Fruit fly (Drosophila melanogaster) whole organism, embryonic: ENCODE results near the gene Ocrl.

Source experiments
- Atf6 ChIP-seq: fragments of 200-800 bp; sonication (Bioruptor generic); IDR thresholded peaks from 2 replicates; pipeline ENCODE4 v1.3.6; 2022; ENCODE audit warnings: missing biosample characterization, missing genetic modification characterization
- Bteb2 ChIP-seq: fragments of 200-800 bp; sonication (Bioruptor generic); optimal IDR thresholded peaks from 2 replicates; lab custom pipeline; 2016; ENCODE audit warnings: missing biosample characterization, missing genetic modification characterization
- CG10267 ChIP-seq: fragments of 200-800 bp; sonication (Bioruptor generic); optimal IDR thresholded peaks from 2 replicates; lab custom pipeline; 2018; ENCODE audit warnings: missing biosample characterization, mild to moderate bottlenecking, missing genetic modification characterization, moderate library complexity
- CG11695 ChIP-seq: fragments of 200-800 bp; sonication (Bioruptor generic); IDR thresholded peaks from 3 replicates; pipeline ENCODE4 v1.3.6; 2022; ENCODE audit warnings: missing biosample characterization, missing genetic modification characterization
- CG12299 ChIP-seq: fragments of 200-800 bp; sonication (Bioruptor generic); optimal IDR thresholded peaks from 2 replicates; lab custom pipeline; 2018; ENCODE audit warnings: missing biosample characterization, mild to moderate bottlenecking, missing genetic modification characterization
- CG14050 ChIP-seq: fragments of 200-800 bp; sonication (Bioruptor generic); IDR thresholded peaks from 3 replicates; pipeline ENCODE4 v1.3.6; 2022; ENCODE audit warnings: missing biosample characterization, missing genetic modification characterization
- CG14441 ChIP-seq: fragments of 200-800 bp; sonication (Bioruptor generic); IDR thresholded peaks from 2 replicates; pipeline ENCODE4 v1.3.6; 2022; ENCODE audit warnings: missing biosample characterization, missing genetic modification characterization
- CG15601 ChIP-seq: fragments of 200-800 bp; sonication (Bioruptor generic); optimal IDR thresholded peaks from 3 replicates; lab custom pipeline; 2019; ENCODE audit warnings: missing biosample characterization, mild to moderate bottlenecking, missing genetic modification characterization, moderate library complexity
- CG15696 ChIP-seq: fragments of 200-800 bp; sonication (Bioruptor generic); optimal IDR thresholded peaks from 2 replicates; lab custom pipeline; 2019; ENCODE audit warnings: missing biosample characterization, mild to moderate bottlenecking, missing genetic modification characterization, moderate library complexity
- CG16813 ChIP-seq: fragments of 200-800 bp; sonication (Bioruptor generic); IDR thresholded peaks from 3 replicates; pipeline ENCODE4 v1.3.6; 2022; ENCODE audit warnings: missing biosample characterization, missing genetic modification characterization; ENCODE audit not compliant: partially characterized antibody
- CG17328 ChIP-seq: fragments of 200-800 bp; sonication (Bioruptor generic); IDR thresholded peaks from 2 replicates; pipeline ENCODE4 v1.3.6; 2022; ENCODE audit warnings: missing biosample characterization, missing genetic modification characterization
- CG17568 ChIP-seq: fragments of 200-800 bp; sonication (Bioruptor generic); optimal IDR thresholded peaks from 2 replicates; lab custom pipeline; 2018; ENCODE audit warnings: missing biosample characterization, mild to moderate bottlenecking, missing genetic modification characterization, moderate library complexity
- CG17829 ChIP-seq: fragments of 200-800 bp; optimal IDR thresholded peaks from 2 replicates; lab custom pipeline; 2019; ENCODE audit warnings: missing biosample characterization, mild to moderate bottlenecking, missing genetic modification characterization, moderate library complexity
- CG17912 ChIP-seq: fragments of 200-800 bp; sonication (Bioruptor generic); optimal IDR thresholded peaks from 2 replicates; lab custom pipeline; 2018; ENCODE audit warnings: missing biosample characterization, mild to moderate bottlenecking, missing genetic modification characterization
- CG18011 ChIP-seq: fragments of 200-800 bp; sonication (Bioruptor generic); optimal IDR thresholded peaks from 2 replicates; lab custom pipeline; 2017; ENCODE audit warnings: missing biosample characterization, missing genetic modification characterization, mild to moderate bottlenecking, moderate library complexity, missing genotype
- CG2116 ChIP-seq: fragments of 200-800 bp; sonication (Bioruptor generic); optimal IDR thresholded peaks from 3 replicates; lab custom pipeline; 2018; ENCODE audit warnings: missing biosample characterization, mild to moderate bottlenecking, missing genetic modification characterization
- CG30020 ChIP-seq: fragments of 200-800 bp; optimal IDR thresholded peaks from 2 replicates; lab custom pipeline; 2019; ENCODE audit warnings: missing biosample characterization, mild to moderate bottlenecking, missing genetic modification characterization, moderate library complexity
- CG3163 ChIP-seq: fragments of 200-800 bp; sonication (Bioruptor generic); optimal IDR thresholded peaks from 3 replicates; lab custom pipeline; 2016; ENCODE audit warnings: missing biosample characterization, missing genetic modification characterization
- CG4820 ChIP-seq: fragments of 200-800 bp; sonication (Bioruptor generic); optimal IDR thresholded peaks from 3 replicates; lab custom pipeline; 2016; ENCODE audit warnings: missing biosample characterization, missing genetic modification characterization
- CG8388 ChIP-seq: fragments of 200-800 bp; sonication (Bioruptor generic); optimal IDR thresholded peaks from 2 replicates; lab custom pipeline; 2019; ENCODE audit warnings: missing biosample characterization, mild to moderate bottlenecking, missing genetic modification characterization, moderate library complexity
- CkIIα-i1 ChIP-seq: fragments of 200-800 bp; sonication (Bioruptor generic); IDR thresholded peaks from 2 replicates; pipeline ENCODE4 v1.3.6; 2022; ENCODE audit warnings: missing biosample characterization, missing genetic modification characterization
- D ChIP-seq, 2 experiments: fragments of 200-800 bp in 1 of 2; fragments of >200 bp in 1 of 2; sonication (Bioruptor generic) in 1 of 2; optimal IDR thresholded peaks; 2 replicates in 1 of 2; 3 replicates in 1 of 2; lab custom pipeline; 2017; ENCODE audit warnings: mild to moderate bottlenecking in 1 of 2, missing biosample characterization in 1 of 2, missing genetic modification characterization in 1 of 2, missing genetic modification reagents in 1 of 2
- D19A ChIP-seq: fragments of 200-800 bp; optimal IDR thresholded peaks from 3 replicates; lab custom pipeline; 2019; ENCODE audit warnings: missing biosample characterization, mild to moderate bottlenecking, missing genetic modification characterization, moderate library complexity
- D19B ChIP-seq: fragments of 200-800 bp; sonication (Bioruptor generic); optimal IDR thresholded peaks from 2 replicates; lab custom pipeline; 2017; ENCODE audit warnings: missing biosample characterization, mild to moderate bottlenecking, missing genetic modification characterization
- Deaf1 ChIP-seq: fragments of 200-800 bp; optimal IDR thresholded peaks from 3 replicates; lab custom pipeline; 2019; ENCODE audit warnings: missing biosample characterization, mild to moderate bottlenecking, missing genetic modification characterization, moderate library complexity
- Eip74EF ChIP-seq, 2 experiments: fragments of 200-800 bp in 1 of 2; fragments of >200 bp in 1 of 2; sonication (Bioruptor generic) in 1 of 2; optimal IDR thresholded peaks; 2 replicates each; lab custom pipeline; 2017 to 2019; ENCODE audit warnings: missing biosample characterization in 2 of 2, missing genetic modification characterization in 2 of 2, mild to moderate bottlenecking in 1 of 2, moderate library complexity in 1 of 2
- GATAe ChIP-seq: fragments of 200-800 bp; sonication (Bioruptor generic); conservative IDR thresholded peaks from 2 replicates; pipeline ENCODE4 v1.3.6; 2022; ENCODE audit warnings: missing biosample characterization, missing genetic modification characterization
- MBD-R2 ChIP-seq: fragments of 200-800 bp; sonication (Bioruptor generic); IDR thresholded peaks from 2 replicates; pipeline ENCODE4 v1.3.6; 2022; ENCODE audit warnings: missing biosample characterization, missing genetic modification characterization
- Mes4 ChIP-seq: fragments of 200-800 bp; sonication (Bioruptor generic); optimal IDR thresholded peaks from 2 replicates; lab custom pipeline; 2016; ENCODE audit warnings: missing biosample characterization, missing genetic modification characterization
- Sry-β ChIP-seq: fragments of 200-800 bp; sonication (Bioruptor generic); optimal IDR thresholded peaks from 2 replicates; lab custom pipeline; 2018; ENCODE audit warnings: missing biosample characterization, mild to moderate bottlenecking, missing genetic modification characterization, moderate library complexity
- TFAM ChIP-seq: fragments of 200-800 bp; sonication (Bioruptor generic); optimal IDR thresholded peaks from 2 replicates; lab custom pipeline; 2017; ENCODE audit warnings: missing biosample characterization, missing genetic modification characterization, inconsistent platforms
- Taf1 ChIP-seq: fragments of 200-800 bp; sonication (Bioruptor generic); IDR thresholded peaks from 2 replicates; pipeline ENCODE4 v1.3.6; 2022; ENCODE audit warnings: missing biosample characterization, missing genetic modification characterization
- Usf ChIP-seq: fragments of 200-800 bp; sonication (Bioruptor generic); optimal IDR thresholded peaks from 2 replicates; lab custom pipeline; 2017; ENCODE audit warnings: missing genotype, missing biosample characterization, missing genetic modification characterization
- Xbp1 ChIP-seq: fragments of 200-800 bp; sonication (Bioruptor generic); optimal IDR thresholded peaks from 3 replicates; lab custom pipeline; 2016; ENCODE audit warnings: missing biosample characterization, mild to moderate bottlenecking, missing genetic modification characterization
- YL-1 ChIP-seq: fragments of 200-800 bp; sonication (Bioruptor generic); optimal IDR thresholded peaks from 3 replicates; lab custom pipeline; 2017; ENCODE audit warnings: missing biosample characterization, mild to moderate bottlenecking, missing genetic modification characterization
- ap ChIP-seq: fragments of 200-800 bp; sonication (Bioruptor generic); IDR thresholded peaks from 2 replicates; pipeline ENCODE4 v1.3.6; 2022; ENCODE audit warnings: missing biosample characterization, missing genetic modification characterization
- bab2 ChIP-seq: fragments of 200-800 bp; sonication (Bioruptor generic); optimal IDR thresholded peaks from 2 replicates; lab custom pipeline; 2016; ENCODE audit warnings: missing biosample characterization, missing genetic modification characterization
- bowl ChIP-seq: fragments of 200-800 bp; sonication (Bioruptor generic); IDR thresholded peaks from 2 replicates; pipeline ENCODE4 v1.3.6; 2022; ENCODE audit warnings: missing biosample characterization, missing genetic modification characterization
- fru ChIP-seq: fragments of >200 bp; optimal IDR thresholded peaks from 2 replicates; lab custom pipeline; 2017
- gcm ChIP-seq: fragments of 200-800 bp; sonication (Bioruptor generic); optimal IDR thresholded peaks from 2 replicates; lab custom pipeline; 2019; ENCODE audit warnings: missing biosample characterization, mild to moderate bottlenecking, missing genetic modification characterization, moderate library complexity
- grau ChIP-seq: fragments of 200-800 bp; optimal IDR thresholded peaks from 3 replicates; lab custom pipeline; 2019; ENCODE audit warnings: missing biosample characterization, mild to moderate bottlenecking, missing genetic modification characterization, moderate library complexity
- lola ChIP-seq, 3 experiments: fragments of >200 bp in 2 of 3; fragments of 200-800 bp in 1 of 3; sonication (Bioruptor generic) in 1 of 3; optimal IDR thresholded peaks; 2 replicates each; lab custom pipeline; 2017 to 2019; ENCODE audit warnings: missing biosample characterization in 3 of 3, missing genetic modification characterization in 3 of 3, mild to moderate bottlenecking in 1 of 3, moderate library complexity in 1 of 3
- otp ChIP-seq: fragments of 200-800 bp; sonication (Bioruptor generic); IDR thresholded peaks from 3 replicates; pipeline ENCODE4, ENCODE4 v1.3.6; 2022; ENCODE audit warnings: missing biosample characterization, missing genetic modification characterization
- psq ChIP-seq: fragments of 200-800 bp; sonication (Bioruptor generic); optimal IDR thresholded peaks from 2 replicates; lab custom pipeline; 2017; ENCODE audit warnings: missing biosample characterization, missing genetic modification characterization
- toy ChIP-seq: fragments of 200-800 bp; sonication (Bioruptor generic); IDR thresholded peaks from 2 replicates; pipeline ENCODE4 v1.3.6; 2022; ENCODE audit warnings: missing biosample characterization, missing genetic modification characterization
- trem ChIP-seq: fragments of 200-800 bp; optimal IDR thresholded peaks from 3 replicates; lab custom pipeline; 2019; ENCODE audit warnings: missing biosample characterization, mild to moderate bottlenecking, missing genetic modification characterization, moderate library complexity
- trh ChIP-seq: fragments of 200-800 bp; sonication (Bioruptor generic); optimal IDR thresholded peaks from 2 replicates; lab custom pipeline; 2016; ENCODE audit warnings: missing biosample characterization, missing genetic modification characterization
- tx ChIP-seq: fragments of 200-800 bp; sonication (Bioruptor generic); optimal IDR thresholded peaks from 2 replicates; lab custom pipeline; 2016; ENCODE audit warnings: missing biosample characterization, missing genetic modification characterization
- unpg ChIP-seq: fragments of 200-800 bp; sonication (Bioruptor generic); optimal IDR thresholded peaks from 3 replicates; lab custom pipeline; 2018; ENCODE audit warnings: missing biosample characterization, mild to moderate bottlenecking, missing genetic modification characterization, moderate library complexity

The Ocrl gene

DNA sequence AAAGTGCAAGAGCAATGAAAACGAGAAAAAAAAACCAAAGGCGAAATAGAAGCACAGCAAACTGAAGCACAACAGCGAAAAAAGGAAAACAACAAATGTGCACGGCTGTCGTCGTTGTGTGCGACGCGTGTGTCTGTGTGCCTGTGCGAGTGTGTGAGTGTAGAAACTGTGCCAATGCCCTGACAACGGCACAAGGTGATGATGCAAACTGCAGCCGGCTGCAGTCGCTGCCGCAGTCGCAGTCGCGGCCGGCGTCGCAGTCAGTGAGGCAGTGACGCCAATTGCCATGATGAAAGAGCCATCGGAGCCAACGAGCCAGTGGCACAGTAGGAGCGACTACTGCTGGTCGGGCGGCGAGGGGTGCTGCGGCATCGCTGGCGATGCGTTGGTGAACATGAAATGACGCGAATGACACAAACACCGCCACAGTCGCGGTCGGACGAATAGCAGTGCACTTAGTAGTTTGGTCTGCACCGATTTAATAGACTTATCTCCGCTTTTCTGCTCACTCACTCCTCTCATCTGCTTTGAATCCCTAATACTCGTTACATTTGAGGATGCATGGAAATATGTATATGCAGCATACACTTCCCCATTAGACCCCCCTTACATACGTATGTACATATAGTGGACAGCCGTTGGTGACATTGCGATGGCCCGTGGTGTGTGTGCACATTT is 45.9 kb downstream of the Ocrl start (continued):
- TF ChIP-seq CG8388 (GFP tag; lab: Kevin White, UChicago) = peak; percentile 68
- no peak for TF ChIP-seq fru
- TF ChIP-seq trh (GFP tag; lab: Kevin White, UChicago) = no peak
- no peak for TF ChIP-seq bowl
- peak; percentile 16 for TF ChIP-seq Mes4 (GFP tag; lab: Kevin White, UChicago)
- TF ChIP-seq CG17829 (tag; lab: Kevin White, UChicago) = peak; percentile 62
- peak; percentile 18; the same call in 1 of the 3 replicates for TF ChIP-seq CG14050 (GFP tag; lab: Robert Waterston, UW)
- TF ChIP-seq CG12299 (tag; lab: Kevin White, UChicago) = peak; percentile 9
- no peak for TF ChIP-seq CG16813
- TF ChIP-seq unpg = peak; percentile 70
- TF ChIP-seq Atf6 (GFP tag; lab: Robert Waterston, UW) = no peak
- TF ChIP-seq Usf (GFP tag; lab: Kevin White, UChicago) = no peak
- TF ChIP-seq TFAM (GFP tag; lab: Kevin White, UChicago) = no peak
- TF ChIP-seq bab2 (GFP tag; lab: Kevin White, UChicago) = no peak
- no peak for TF ChIP-seq CG15696 (tag; lab: Kevin White, UChicago)
- no peak for TF ChIP-seq D (optimal IDR thresholded peaks at IDR 0.05; lab: Kevin White, UChicago)
- peak; percentile 73 for TF ChIP-seq D (GFP tag; optimal IDR thresholded peaks at IDR 0.05; lab: Kevin White, UChicago)
- peak; percentile 29; the same call in 1 of the 2 replicates for TF ChIP-seq CG14441 (GFP tag; lab: Robert Waterston, UW)
- no peak for TF ChIP-seq CkIIα-i1 (GFP tag; lab: Robert Waterston, UW)
- no peak for TF ChIP-seq Taf1 (GFP tag; lab: Robert Waterston, UW)
- no peak for TF ChIP-seq CG17912
- no peak for TF ChIP-seq CG18011 (GFP tag; lab: Kevin White, UChicago)
- no peak for TF ChIP-seq CG17568
- peak in 1 of 2 experiments; percentile 72 for TF ChIP-seq Eip74EF (GFP tag; optimal IDR thresholded peaks at IDR 0.05; lab: Kevin White, UChicago)
- TF ChIP-seq CG4820 (GFP tag; lab: Kevin White, UChicago) = peak; percentile 45
- TF ChIP-seq D19A (tag; lab: Kevin White, UChicago) = peak; percentile 62
- no peak for TF ChIP-seq psq
- TF ChIP-seq toy = no peak
- TF ChIP-seq ap (GFP tag; lab: Robert Waterston, UW) = peak; percentile 34; the same call in 1 of the 2 replicates
- 0 out of 3 replicates have a peak, but pooled peaks have one; percentile 31 for TF ChIP-seq otp
- TF ChIP-seq D19B = no peak
- TF ChIP-seq CG11695 (GFP tag; lab: Robert Waterston, UW) = peak; percentile 57; the same call in 1 of the 3 replicates
- peak; percentile 51 for TF ChIP-seq gcm (GFP tag; lab: Kevin White, UChicago)
- peak; percentile 29 for TF ChIP-seq trem (tag; lab: Kevin White, UChicago)
- TF ChIP-seq grau = peak; percentile 57
- peak; percentile 18 for TF ChIP-seq CG10267 (tag; lab: Kevin White, UChicago)
- TF ChIP-seq Sry-β (GFP tag; lab: Kevin White, UChicago) = no peak
- no peak for TF ChIP-seq Bteb2 (GFP tag; lab: Kevin White, UChicago)
- TF ChIP-seq CG2116 (GFP tag; lab: Kevin White, UChicago) = no peak
- peak; percentile 39 for TF ChIP-seq Xbp1 (GFP tag; lab: Kevin White, UChicago)
- TF ChIP-seq GATAe (GFP tag; lab: Robert Waterston, UW) = no peak
- TF ChIP-seq CG17328 (GFP tag; lab: Robert Waterston, UW) = peak; percentile 56
- TF ChIP-seq YL-1 (GFP tag; lab: Kevin White, UChicago) = no peak
- TF ChIP-seq CG3163 (GFP tag; lab: Kevin White, UChicago) = peak; percentile 2
- TF ChIP-seq MBD-R2 (GFP tag; lab: Robert Waterston, UW) = no peak
- peak; percentile 41 for TF ChIP-seq Deaf1 (tag; lab: Kevin White, UChicago)
- no peak for TF ChIP-seq tx (GFP tag; lab: Kevin White, UChicago)
- peak; percentile 73 for TF ChIP-seq CG15601 (tag; lab: Kevin White, UChicago)
- peak; percentile 4 for TF ChIP-seq CG30020 (tag; lab: Kevin White, UChicago)
- TF ChIP-seq lola (GFP tag; optimal IDR thresholded peaks at IDR 0.05; lab: Kevin White, UChicago) = peak in 1 of 3 experiments; percentile 36
